Worm (Caenorhabditis elegans) whole organism, mixed stage, embryonic: ENCODE data around the gene phat-8.

Experiments used
- M03D4.4 ChIP-seq: sonication (generic microtip); optimal IDR thresholded peaks from 2 replicates; lab custom pipeline; 2017; ENCODE audit warnings: mild to moderate bottlenecking, missing genetic modification characterization, missing compliant biosample characterization
- ceh-43 ChIP-seq: fragments of 200-800 bp; sonication (Bioruptor generic); optimal IDR thresholded peaks from 2 replicates; lab custom pipeline; 2018; ENCODE audit warnings: mild to moderate bottlenecking, missing genetic modification characterization, moderate library complexity, missing compliant biosample characterization
- elt-1 ChIP-seq: sonication (generic microtip); optimal IDR thresholded peaks from 2 replicates; lab custom pipeline; 2017; ENCODE audit warnings: missing genetic modification characterization, mild to moderate bottlenecking, missing compliant biosample characterization, antibody characterized with exemption, moderate library complexity, borderline replicate concordance; ENCODE audit not compliant: insufficient read depth
- elt-3 ChIP-seq: fragments of 150-350 bp; optimal IDR thresholded peaks from 2 replicates; lab custom pipeline; 2014; ENCODE audit warnings: missing biosample characterization, missing genetic modification characterization
- hlh-1 ChIP-seq: fragments of 150-350 bp; optimal IDR thresholded peaks from 2 replicates; lab custom pipeline; 2014; ENCODE audit warnings: missing biosample characterization, missing genetic modification reagents, missing genetic modification characterization
- mab-5 ChIP-seq: fragments of 150-350 bp; optimal IDR thresholded peaks from 2 replicates; lab custom pipeline; 2014; ENCODE audit warnings: missing biosample characterization, missing genetic modification characterization
- nhr-12 ChIP-seq: fragments of 150-350 bp; optimal IDR thresholded peaks from 2 replicates; lab custom pipeline; 2014; ENCODE audit warnings: missing biosample characterization, missing genetic modification characterization
- nhr-237 ChIP-seq: fragments of 150-350 bp; optimal IDR thresholded peaks from 2 replicates; lab custom pipeline; 2014; ENCODE audit warnings: missing biosample characterization, missing genetic modification characterization
- nhr-28 ChIP-seq: fragments of 150-350 bp; optimal IDR thresholded peaks from 2 replicates; lab custom pipeline; 2014; ENCODE audit warnings: missing biosample characterization, missing genetic modification characterization
- nhr-76 ChIP-seq: sonication (generic microtip); optimal IDR thresholded peaks from 2 replicates; lab custom pipeline; 2017; ENCODE audit warnings: missing biosample characterization, missing genetic modification characterization
- sptf-1 ChIP-seq: sonication (generic microtip); optimal IDR thresholded peaks from 2 replicates; lab custom pipeline; 2017; ENCODE audit warnings: mild to moderate bottlenecking, missing genetic modification characterization, moderate library complexity, missing compliant biosample characterization
- unc-39 ChIP-seq: fragments of 150-350 bp; optimal IDR thresholded peaks from 2 replicates; lab custom pipeline; 2014; ENCODE audit warnings: missing biosample characterization, missing genetic modification characterization
- unc-62 ChIP-seq: fragments of 150-350 bp; optimal IDR thresholded peaks from 2 replicates; lab custom pipeline; 2014; ENCODE audit warnings: missing biosample characterization, missing genetic modification reagents, missing genetic modification characterization
- ztf-11 ChIP-seq: fragments of 150-350 bp; optimal IDR thresholded peaks from 2 replicates; lab custom pipeline; 2014; ENCODE audit warnings: missing biosample characterization, missing genetic modification characterization

DNA sequence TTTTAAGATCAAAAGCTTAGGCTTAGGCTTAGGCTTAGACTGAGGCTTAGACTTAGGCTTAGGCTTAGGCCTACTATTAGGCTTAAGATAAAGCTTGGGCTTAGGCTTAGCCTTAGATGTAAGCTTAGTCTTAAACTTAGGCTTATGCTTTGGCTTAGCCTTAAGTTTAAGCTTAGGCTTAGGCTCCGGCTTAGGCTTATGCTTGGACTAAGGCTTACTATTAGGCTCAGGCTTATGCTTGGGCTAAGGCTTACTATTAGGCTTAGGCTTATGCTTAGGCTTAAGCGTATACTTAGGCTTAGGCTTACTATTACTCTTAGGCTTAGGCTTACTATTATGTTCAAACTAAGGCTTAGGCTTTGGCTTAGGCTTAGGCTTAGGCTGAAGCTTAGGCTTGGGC, 34.9 kb upstream of the phat-8 start:
- TF ChIP-seq unc-39 (no peak), nhr-12 (tag; lab: Kevin White, UChicago) (no peak), nhr-237 (tag; lab: Kevin White, UChicago) (no peak), unc-62 (GFP tag; lab: Kevin White, UChicago) (no peak), elt-3 (tag; lab: Kevin White, UChicago) (no peak), elt-1 (no peak), nhr-76 (tag; lab: Kevin White, UChicago) (no peak), hlh-1 (tag; lab: Kevin White, UChicago) (no peak), ceh-43 (GFP tag; lab: Kevin White, UChicago) (no peak), M03D4.4 (no peak), sptf-1 (tag; lab: Kevin White, UChicago) (no peak), nhr-28 (tag; lab: Kevin White, UChicago) (no peak), mab-5 (tag; lab: Kevin White, UChicago) (no peak), ztf-11 (tag; lab: Kevin White, UChicago) (no peak)
